Fruit fly (Drosophila melanogaster) whole organism: ENCODE results near the gene Fit2.

Experiments used
- CG8478 ChIP-seq: fragments of >200 bp; optimal IDR thresholded peaks from 2 replicates; lab custom pipeline; 2018; ENCODE audit warnings: inconsistent platforms
- Dll ChIP-seq: fragments of >200 bp; optimal IDR thresholded peaks from 2 replicates; lab custom pipeline; 2017
- EcR ChIP-seq, 2 experiments: fragments of >200 bp; optimal IDR thresholded peaks; 2 replicates each; lab custom pipeline; 2017; ENCODE audit warnings: missing biosample characterization in 2 of 2, missing genetic modification characterization in 2 of 2, missing genetic modification reagents in 2 of 2
- pan ChIP-seq: fragments of >200 bp; optimal IDR thresholded peaks from 2 replicates; lab custom pipeline; 2017
- psq ChIP-seq: fragments of >200 bp; optimal IDR thresholded peaks from 2 replicates; lab custom pipeline; 2017
- usp ChIP-seq: fragments of >200 bp; optimal IDR thresholded peaks from 2 replicates; lab custom pipeline; 2017; ENCODE audit warnings: missing biosample characterization, missing genetic modification characterization, mixed read lengths

Gene Fit2

DNA sequence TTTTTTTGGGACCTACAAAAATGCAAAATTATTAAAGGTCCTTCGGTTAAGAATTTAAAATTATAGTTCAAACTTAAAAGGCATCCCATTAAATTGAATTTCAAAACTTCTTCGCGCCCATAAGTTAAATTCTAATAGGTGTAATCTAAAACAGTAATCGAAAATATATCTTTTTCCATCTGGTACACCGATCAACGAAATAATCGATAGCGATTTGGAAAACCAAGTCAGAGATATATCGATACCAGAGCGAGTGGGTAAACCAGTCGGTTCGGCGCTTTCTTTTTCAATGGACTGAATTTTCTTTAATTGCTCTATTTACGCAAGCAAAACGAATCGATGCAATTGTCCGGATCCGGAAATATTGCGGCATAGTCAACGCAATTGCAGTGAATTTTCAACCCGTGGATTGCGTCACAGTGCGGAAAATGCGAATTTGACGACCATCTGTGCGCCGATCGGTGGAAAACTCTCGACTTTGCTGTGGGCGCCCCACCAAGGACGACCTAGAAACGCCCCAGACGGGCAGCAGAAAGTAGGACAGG lies at the start of gene Fit2:
Fit2 (plus strand) TSS at position 234 of the 545 bp plus-strand sequence.
- TF ChIP-seq CG8478 (lab: Kevin White, UChicago) = no peak
- no peak for TF ChIP-seq EcR (GFP tag; optimal IDR thresholded peaks at IDR 0.05; lab: Kevin White, UChicago)
- TF ChIP-seq Dll (lab: Kevin White, UChicago) = no peak
- no peak for TF ChIP-seq pan (lab: Kevin White, UChicago)

DNA sequence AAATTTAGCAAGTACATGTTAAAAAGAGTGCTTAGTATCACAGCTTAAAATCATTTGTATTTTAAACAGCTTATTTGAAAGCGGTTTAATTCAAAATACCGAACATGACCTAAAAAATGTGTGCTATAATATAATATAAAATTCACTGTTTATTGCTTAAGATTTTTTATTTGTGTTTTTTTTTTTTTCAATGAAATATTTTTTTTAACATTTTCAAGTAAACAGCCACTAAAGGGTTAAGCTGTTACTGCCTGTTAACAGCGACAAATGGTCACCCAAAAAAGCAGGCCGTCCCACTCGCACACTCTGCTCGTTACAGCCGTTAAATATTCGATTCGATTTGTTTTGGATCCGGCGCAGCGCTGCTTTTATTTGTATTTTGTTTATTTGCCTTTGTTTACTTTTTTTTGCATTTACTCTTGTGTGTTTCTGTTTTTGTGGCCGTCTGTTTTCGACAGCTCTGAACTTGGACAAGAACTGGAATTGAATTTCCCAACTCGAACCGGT lies 49.4 kb upstream of the Fit2 start:
- TF ChIP-seq EcR (GFP tag; optimal IDR thresholded peaks at IDR 0.05; lab: Kevin White, UChicago) = no peak
- TF ChIP-seq usp (GFP tag; lab: Kevin White, UChicago) = no peak
- no peak for TF ChIP-seq pan (lab: Kevin White, UChicago)
- TF ChIP-seq CG8478 (lab: Kevin White, UChicago) = no peak
- no peak for TF ChIP-seq Dll (lab: Kevin White, UChicago)
- TF ChIP-seq psq (lab: Kevin White, UChicago) = no peak

DNA sequence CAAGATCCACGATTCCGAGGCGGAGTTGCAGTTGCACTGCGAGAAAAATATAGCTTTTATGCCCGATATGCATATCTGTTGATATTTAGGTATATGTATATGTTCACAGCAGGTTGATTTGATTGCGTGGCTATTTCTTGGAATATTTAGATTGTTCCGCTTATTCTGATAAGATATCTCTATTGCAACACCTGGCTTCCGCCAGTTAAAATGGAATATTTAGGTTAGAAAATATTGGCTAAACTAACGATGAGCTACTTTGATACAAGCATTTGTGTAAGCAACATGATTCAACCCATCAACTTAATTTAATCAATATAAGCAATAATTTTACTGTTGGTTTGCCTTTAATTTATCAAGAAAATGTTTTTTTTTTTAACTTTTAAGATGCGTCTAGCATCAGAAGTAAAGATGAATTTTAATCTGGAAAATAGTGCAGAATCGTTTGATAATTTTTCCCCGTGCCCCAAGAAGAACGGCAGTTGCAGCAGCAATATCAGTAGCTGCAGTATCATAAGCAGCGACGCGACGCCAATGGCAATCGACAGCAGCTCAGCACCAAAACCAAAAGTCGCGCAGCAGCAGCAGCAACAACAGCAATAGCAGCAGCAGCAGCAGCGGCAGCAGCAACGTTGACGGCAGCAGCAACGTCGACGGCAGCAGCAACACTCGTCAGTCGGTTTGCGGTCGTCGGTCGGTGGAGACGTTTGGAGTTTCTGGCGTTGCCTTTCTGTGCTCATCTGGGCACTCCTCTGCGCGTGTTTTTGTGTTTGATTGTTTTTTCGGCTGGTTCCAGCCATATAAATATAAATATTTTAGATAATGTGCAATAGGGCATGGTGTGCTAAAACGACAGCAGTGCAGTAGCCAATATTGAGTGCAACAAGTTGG lies 48.2 kb upstream of the Fit2 start:
- TF ChIP-seq usp (GFP tag; lab: Kevin White, UChicago) (no peak), EcR (GFP tag; optimal IDR thresholded peaks at IDR 0.05; lab: Kevin White, UChicago) (no peak), CG8478 (lab: Kevin White, UChicago) (no peak), pan (lab: Kevin White, UChicago) (no peak), Dll (lab: Kevin White, UChicago) (no peak), psq (lab: Kevin White, UChicago) (no peak)

DNA sequence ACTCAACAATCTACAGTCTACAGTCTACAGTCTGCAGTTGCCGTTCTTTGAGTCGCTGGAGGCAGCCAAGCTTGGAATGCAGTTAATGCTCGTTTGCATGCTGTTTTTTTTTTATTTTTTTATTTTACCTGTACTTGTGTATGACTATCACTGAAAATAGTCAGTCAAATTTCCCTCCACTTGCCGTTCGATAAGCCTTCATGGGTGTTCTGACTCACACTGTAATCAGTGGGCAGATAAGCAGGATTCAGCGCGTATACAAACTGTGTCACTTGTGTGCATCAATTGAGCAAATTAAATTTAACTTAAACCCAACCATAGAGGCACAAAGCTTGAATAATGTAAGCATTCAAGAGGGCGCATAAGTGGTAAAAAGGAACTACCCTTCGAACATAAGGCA lies 46.8 kb upstream of the Fit2 start:
- TF ChIP-seq psq (lab: Kevin White, UChicago) (no peak), EcR (GFP tag; optimal IDR thresholded peaks at IDR 0.05; lab: Kevin White, UChicago) (no peak), pan (lab: Kevin White, UChicago) (no peak), Dll (lab: Kevin White, UChicago) (no peak)

DNA sequence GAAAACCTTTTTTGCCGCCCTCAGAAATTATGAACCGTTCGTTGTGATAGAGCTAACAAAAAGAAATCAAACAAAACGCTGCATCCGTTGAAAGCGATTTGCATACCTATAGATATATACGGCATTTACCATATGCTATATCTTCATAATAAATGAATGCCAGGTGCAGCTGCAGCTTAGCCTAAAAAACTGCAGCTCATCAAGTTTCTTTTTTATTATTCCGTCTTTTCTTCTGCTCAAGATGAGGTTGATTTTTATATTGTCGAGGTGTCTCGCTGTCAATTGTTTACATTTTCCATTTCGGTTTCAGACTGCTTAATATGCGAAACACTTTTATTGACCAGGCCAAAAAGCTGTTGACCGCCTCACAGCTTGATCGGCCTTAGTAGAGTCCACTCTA lies 45.7 kb upstream of the Fit2 start:
- TF ChIP-seq usp (GFP tag; lab: Kevin White, UChicago) = no peak

DNA sequence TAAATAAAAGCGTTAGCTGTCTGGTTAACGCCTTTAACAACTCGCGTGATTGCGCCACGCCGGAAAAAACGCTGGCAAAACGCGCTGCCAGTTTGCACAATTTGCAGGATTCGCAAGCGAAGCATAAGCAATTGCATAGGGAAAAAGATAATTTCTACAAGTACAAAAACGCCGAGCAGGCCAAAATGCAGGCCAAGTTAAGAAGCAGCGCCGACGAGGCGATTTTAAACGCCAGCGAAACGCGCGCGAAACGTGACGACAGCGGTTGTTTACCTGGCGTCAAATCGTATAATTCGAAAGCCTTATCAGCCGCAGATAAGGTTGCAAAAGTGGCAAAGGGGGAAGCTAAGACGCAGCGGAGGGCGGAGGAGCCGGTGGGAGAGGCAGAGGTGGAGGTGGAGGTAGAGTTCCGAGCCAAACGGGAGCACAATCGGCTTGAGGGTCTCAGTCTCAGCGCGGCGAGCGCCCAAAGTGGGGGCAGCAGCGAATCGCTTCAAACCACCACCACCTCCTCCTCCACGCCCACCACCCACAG lies 42.9 kb upstream of the Fit2 start:
- TF ChIP-seq psq (lab: Kevin White, UChicago) = no peak

DNA sequence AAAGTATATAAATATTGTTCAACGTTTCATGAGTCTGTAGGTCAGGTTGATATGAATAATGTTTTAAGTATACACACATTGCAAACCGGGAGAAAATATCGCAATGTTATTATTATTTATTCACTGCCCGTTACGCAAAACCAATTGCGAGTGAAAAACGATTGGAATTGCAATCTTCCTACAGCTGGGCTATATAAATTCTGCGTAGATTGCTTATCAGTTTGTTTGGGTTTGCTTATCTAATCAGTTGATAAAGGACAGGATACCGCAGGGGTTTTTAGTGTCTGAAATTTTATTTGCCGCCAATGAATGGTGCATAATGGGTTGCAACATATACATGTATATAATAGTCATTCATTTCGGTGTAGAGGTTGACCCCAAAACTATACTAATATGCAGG lies 40.1 kb upstream of the Fit2 start:
- TF ChIP-seq Dll (lab: Kevin White, UChicago) (no peak), usp (GFP tag; lab: Kevin White, UChicago) (no peak), psq (lab: Kevin White, UChicago) (no peak), EcR (GFP tag; optimal IDR thresholded peaks at IDR 0.05; lab: Kevin White, UChicago) (no peak), CG8478 (lab: Kevin White, UChicago) (no peak), pan (lab: Kevin White, UChicago) (no peak)

DNA sequence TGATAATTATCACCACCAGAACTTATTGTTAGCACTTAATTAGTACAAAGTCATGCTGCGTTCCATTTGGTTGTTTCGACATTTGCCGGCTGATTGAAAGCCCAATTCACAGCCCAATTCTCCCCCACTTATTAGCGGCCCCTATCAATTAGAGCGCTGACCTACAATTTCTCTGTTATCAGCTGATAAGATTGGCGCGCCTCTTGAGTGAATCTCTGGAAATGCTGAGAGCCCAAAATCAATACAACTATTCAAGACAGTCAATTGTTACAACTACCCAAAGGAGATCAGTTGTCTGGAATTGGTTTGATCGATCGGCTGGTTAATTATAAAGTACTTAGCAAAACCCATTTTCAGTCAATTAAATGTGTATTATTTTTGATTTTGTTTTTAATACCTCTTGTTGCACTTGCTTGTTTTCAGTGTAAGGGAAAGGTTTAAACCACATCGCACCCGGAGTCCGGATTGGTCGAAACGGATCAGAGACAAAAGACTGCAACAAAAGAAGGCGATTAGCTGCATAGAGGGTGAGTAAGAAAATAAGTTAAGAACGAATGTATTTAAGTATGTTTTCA lies 39.2 kb upstream of the Fit2 start:
- TF ChIP-seq psq (lab: Kevin White, UChicago) (no peak), CG8478 (lab: Kevin White, UChicago) (no peak), EcR (GFP tag; optimal IDR thresholded peaks at IDR 0.05; lab: Kevin White, UChicago) (no peak), pan (lab: Kevin White, UChicago) (no peak), usp (GFP tag; lab: Kevin White, UChicago) (no peak), Dll (lab: Kevin White, UChicago) (no peak)

DNA sequence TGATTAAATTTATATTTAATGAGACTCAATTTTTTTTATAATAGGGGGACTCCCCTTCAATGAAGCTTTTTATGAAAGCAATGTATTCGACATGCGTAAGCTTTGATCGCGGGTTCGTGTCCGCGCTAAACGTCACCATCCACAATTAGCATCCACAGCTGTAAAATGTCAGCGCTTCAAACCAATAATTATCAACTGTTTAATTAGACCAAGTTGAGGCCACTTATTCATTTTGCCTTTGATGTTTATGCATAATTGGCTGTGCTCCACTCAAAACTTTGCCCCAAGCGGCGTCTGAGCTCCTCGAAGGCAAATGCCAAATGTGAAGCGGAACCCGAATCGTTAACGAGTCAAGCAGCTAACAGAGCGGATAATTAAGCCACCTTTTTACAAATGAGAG lies 38.5 kb upstream of the Fit2 start:
- no peak for TF ChIP-seq EcR (GFP tag; optimal IDR thresholded peaks at IDR 0.05; lab: Kevin White, UChicago)
- TF ChIP-seq CG8478 (lab: Kevin White, UChicago) = peak; percentile 39

DNA sequence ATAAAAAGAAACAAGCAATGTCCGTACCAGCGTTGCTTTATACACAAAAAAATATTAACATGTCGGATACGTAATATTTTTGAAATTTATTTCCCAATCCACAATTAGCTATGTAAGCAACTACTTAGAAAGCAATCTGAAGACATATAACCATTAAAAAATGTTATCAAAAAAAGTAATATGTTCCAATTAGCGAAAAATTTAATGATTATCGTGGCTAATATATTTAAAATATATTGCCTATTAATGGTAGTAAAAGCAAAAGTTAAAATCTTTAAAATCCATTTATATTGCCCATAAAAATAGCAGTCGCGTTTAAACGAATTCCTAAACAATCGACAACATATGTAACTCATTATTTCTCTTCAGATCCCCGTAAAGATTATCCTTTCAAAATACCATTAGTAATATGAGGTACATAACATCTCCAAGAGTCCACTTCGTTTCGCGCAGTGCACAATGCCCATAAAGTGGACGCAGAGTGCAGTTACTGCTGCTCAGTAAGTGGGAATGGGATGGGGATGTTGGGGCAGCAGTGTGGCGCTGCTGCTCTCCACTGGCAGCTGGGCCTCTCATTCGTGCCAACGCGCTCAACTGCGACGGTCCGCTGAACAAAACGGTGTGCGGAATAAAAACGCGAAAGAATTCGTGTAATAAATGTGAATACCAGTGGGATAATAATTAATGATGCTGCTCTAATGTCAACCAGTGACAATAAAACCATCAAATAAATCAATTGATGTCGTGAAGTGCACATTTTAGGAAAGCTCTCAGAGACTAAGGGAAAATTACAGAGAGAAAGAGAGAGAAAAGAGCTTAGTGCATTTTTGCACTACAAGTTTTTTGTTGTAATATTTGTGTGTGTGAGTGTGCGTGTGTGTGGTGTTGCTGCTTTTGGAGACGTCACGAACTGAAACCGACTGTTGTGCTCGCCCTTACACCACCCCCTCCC lies 37.8 kb upstream of the Fit2 start:
- no peak for TF ChIP-seq EcR (GFP tag; optimal IDR thresholded peaks at IDR 0.05; lab: Kevin White, UChicago)
- TF ChIP-seq Dll (lab: Kevin White, UChicago) = peak; percentile 21

DNA sequence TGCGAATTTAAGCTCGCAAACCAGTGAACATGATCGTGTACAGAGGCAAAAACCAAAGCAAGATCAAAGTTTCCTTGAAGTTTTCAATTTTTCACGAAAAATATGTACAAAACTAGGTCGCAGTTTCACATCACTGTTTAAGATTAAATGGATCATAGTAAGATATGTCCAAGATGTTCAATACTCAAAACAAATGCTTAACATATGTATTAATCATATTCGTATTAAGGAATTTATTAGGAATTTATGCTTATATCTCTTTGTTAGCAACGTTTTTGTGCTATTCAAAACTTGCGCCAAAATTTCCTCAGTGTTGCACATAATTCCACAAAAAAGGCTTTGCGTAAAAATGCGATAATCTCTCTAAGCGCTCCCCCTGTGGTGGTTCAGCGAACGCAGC lies 36.8 kb upstream of the Fit2 start:
- no peak for TF ChIP-seq Dll (lab: Kevin White, UChicago)
- no peak for TF ChIP-seq psq (lab: Kevin White, UChicago)
- no peak for TF ChIP-seq pan (lab: Kevin White, UChicago)
- TF ChIP-seq CG8478 (lab: Kevin White, UChicago) = no peak
- TF ChIP-seq EcR (GFP tag; optimal IDR thresholded peaks at IDR 0.05; lab: Kevin White, UChicago) = no peak
- no peak for TF ChIP-seq usp (GFP tag; lab: Kevin White, UChicago)
